Worm (Caenorhabditis elegans): ENCODE data around the gene F56B3.11.

Gene F56B3.11

ce11 chrIV:768312-768711, 28.1 kb downstream of the F56B3.11 start, which contains the start of gene F56B3.2:
TSS of gene F56B3.2 (minus strand) at chrIV:768584.
- TF ChIP-seq blmp-1 (tag; optimal IDR thresholded peaks at IDR 0.05) (peak; percentile 93), hlh-1 (tag; optimal IDR thresholded peaks at IDR 0.05) (no peak), ham-2 (GFP tag; optimal IDR thresholded peaks at IDR 0.05) (peak; percentile 31)

- TF ChIP-seq unc-120 (tag; optimal IDR thresholded peaks at IDR 0.05; ENCODE audit: poor library complexity, severe bottlenecking) (no peak), blmp-1 (tag; optimal IDR thresholded peaks at IDR 0.05) (no peak), elt-1 (tag; optimal IDR thresholded peaks at IDR 0.05; ENCODE audit: borderline replicate concordance, insufficient read depth) (no peak), ceh-83 (GFP tag; optimal IDR thresholded peaks at IDR 0.05) (no peak), ztf-11 (tag; optimal IDR thresholded peaks at IDR 0.05) (no peak), ces-1 (GFP tag; optimal IDR thresholded peaks at IDR 0.05) (no peak)
Observed at ce11 chrIV:763377-764063, 32.9 kb downstream of the F56B3.11 start, which contains the start of gene col-103. TSS of gene col-103 (minus strand) at chrIV:763678.

- TF ChIP-seq unc-62 (GFP tag; optimal IDR thresholded peaks at IDR 0.05) (no peak), elt-1 (tag; optimal IDR thresholded peaks at IDR 0.05; ENCODE audit: borderline replicate concordance, insufficient read depth) (no peak), lsy-2 (tag; optimal IDR thresholded peaks at IDR 0.05) (no peak)
Observed at ce11 chrIV:762486-763376, 33.6 kb downstream of the F56B3.11 start.

- TF ChIP-seq nhr-2 (tag; optimal IDR thresholded peaks at IDR 0.05), result no peak
- no peak for TF ChIP-seq bed-3 (GFP tag; optimal IDR thresholded peaks at IDR 0.05)
Observed at ce11 chrIV:762016-762459, 34.3 kb downstream of the F56B3.11 start.

- TF ChIP-seq flh-1 (GFP tag; optimal IDR thresholded peaks at IDR 0.05) (no peak), pha-4 (tag; optimal IDR thresholded peaks at IDR 0.05) (no peak), hlh-1 (tag; optimal IDR thresholded peaks at IDR 0.05) (no peak), ceh-43 (GFP tag; optimal IDR thresholded peaks at IDR 0.05) (no peak), sptf-1 (tag; optimal IDR thresholded peaks at IDR 0.05) (no peak), lsy-2 (tag; optimal IDR thresholded peaks at IDR 0.05) (no peak), nhr-28 (tag; optimal IDR thresholded peaks at IDR 0.05) (no peak), nhr-237 (tag; optimal IDR thresholded peaks at IDR 0.05) (no peak), mep-1 (tag; optimal IDR thresholded peaks at IDR 0.05) (no peak), nhr-12 (tag; optimal IDR thresholded peaks at IDR 0.05) (no peak), mls-2 (tag; optimal IDR thresholded peaks at IDR 0.05) (no peak), ham-2 (GFP tag; optimal IDR thresholded peaks at IDR 0.05) (no peak), elt-1 (tag; optimal IDR thresholded peaks at IDR 0.05; ENCODE audit: borderline replicate concordance, insufficient read depth) (no peak)
Observed at ce11 chrIV:760267-760666, 36.1 kb downstream of the F56B3.11 start, which contains the start of gene gst-40. TSS of gene gst-40 (plus strand) at chrIV:760502.

- TF ChIP-seq ztf-11 (tag; optimal IDR thresholded peaks at IDR 0.05) (no peak), tbx-8 (GFP tag; optimal IDR thresholded peaks at IDR 0.05) (no peak), ces-1 (GFP tag; optimal IDR thresholded peaks at IDR 0.05) (no peak), nhr-28 (tag; optimal IDR thresholded peaks at IDR 0.05) (no peak), unc-39 (tag; optimal IDR thresholded peaks at IDR 0.05) (no peak), mab-5 (tag; optimal IDR thresholded peaks at IDR 0.05) (no peak), nhr-237 (tag; optimal IDR thresholded peaks at IDR 0.05) (no peak), unc-62 (GFP tag; optimal IDR thresholded peaks at IDR 0.05) (no peak), M03D4.4 (tag; optimal IDR thresholded peaks at IDR 0.05) (no peak), snpc-4 (tag; optimal IDR thresholded peaks at IDR 0.05) (no peak), bed-3 (GFP tag; optimal IDR thresholded peaks at IDR 0.05) (no peak), elt-3 (tag; optimal IDR thresholded peaks at IDR 0.05) (no peak), lin-13 (tag; optimal IDR thresholded peaks at IDR 0.05) (no peak)
Observed at ce11 chrIV:757548-757947, 38.8 kb downstream of the F56B3.11 start.

Measured in whole organism, mixed stage, embryonic.